Worm (Caenorhabditis elegans) whole organism, late embryonic: ENCODE measurements around the gene igcm-4.

Source experiments
- C38D4.7 ChIP-seq: fragments of 200-800 bp; sonication (Bioruptor generic); optimal IDR thresholded peaks from 2 replicates; lab custom pipeline; 2018; ENCODE audit warnings: mild to moderate bottlenecking, missing genetic modification characterization, moderate library complexity, missing compliant biosample characterization
- ceh-6 ChIP-seq: fragments of 200-800 bp; sonication (Bioruptor generic); optimal IDR thresholded peaks from 2 replicates; lab custom pipeline; 2018; ENCODE audit warnings: mild to moderate bottlenecking, missing genetic modification characterization, missing compliant biosample characterization
- che-1 ChIP-seq: sonication (generic microtip); optimal IDR thresholded peaks from 2 replicates; lab custom pipeline; 2016; ENCODE audit warnings: mild to moderate bottlenecking, missing genetic modification characterization, missing compliant biosample characterization
- dmd-4 ChIP-seq: sonication (generic microtip); optimal IDR thresholded peaks from 2 replicates; lab custom pipeline; 2016; ENCODE audit warnings: borderline replicate concordance, missing genetic modification characterization, missing compliant biosample characterization
- dve-1 ChIP-seq: sonication (generic microtip); optimal IDR thresholded peaks from 2 replicates; lab custom pipeline; 2017; ENCODE audit warnings: antibody characterized with exemption, mild to moderate bottlenecking, missing genetic modification characterization, missing compliant biosample characterization

DNA sequence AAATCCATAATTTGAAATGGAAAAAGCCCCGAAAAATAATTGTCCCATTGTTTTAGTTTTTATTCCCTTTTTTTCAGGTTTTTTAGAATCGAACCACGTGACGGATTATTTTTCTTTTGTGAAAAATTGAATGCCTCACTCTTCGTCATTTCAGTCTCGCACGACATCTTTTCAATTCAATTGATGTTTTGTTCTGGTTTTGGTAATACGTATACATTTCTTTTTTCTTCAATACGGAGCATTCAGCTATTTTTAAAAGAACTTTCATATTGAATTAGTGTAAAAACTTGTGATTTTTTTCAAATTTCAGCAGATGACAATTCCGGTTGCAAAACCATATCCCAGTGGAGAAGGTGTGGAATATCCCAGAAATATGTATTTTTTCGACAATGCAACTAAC lies 18.6 kb upstream of the igcm-4 start, which contains the start of gene F49H12.7:
- TF ChIP-seq C38D4.7: no peak
- TF ChIP-seq ceh-6 (GFP tag; lab: Kevin White, UChicago): no peak
- TF ChIP-seq dve-1 (tag; lab: Kevin White, UChicago): no peak
- TF ChIP-seq dmd-4 (tag; lab: Kevin White, UChicago): no peak
- no peak for TF ChIP-seq che-1 (tag; lab: Kevin White, UChicago)
